Worm (Caenorhabditis elegans) whole organism, L1 larva: ENCODE measurements around the gene odr-7.

ENCODE experiments used
- C04F5.9 ChIP-seq: sonication (generic microtip); optimal IDR thresholded peaks from 2 replicates; lab custom pipeline; 2016; ENCODE audit warnings: missing genetic modification characterization, missing compliant biosample characterization
- C34B4.2 ChIP-seq: sonication (generic microtip); optimal IDR thresholded peaks from 2 replicates; lab custom pipeline; 2017; ENCODE audit warnings: mild to moderate bottlenecking, missing genetic modification characterization, missing compliant biosample characterization
- Y116A8C.19 ChIP-seq: sonication (generic microtip); optimal IDR thresholded peaks from 2 replicates; lab custom pipeline; 2016; ENCODE audit warnings: missing compliant biosample characterization, missing genetic modification characterization, borderline replicate concordance
- aha-1 ChIP-seq: fragments of 150-350 bp; optimal IDR thresholded peaks from 2 replicates; lab custom pipeline; 2014; ENCODE audit warnings: missing biosample characterization, missing genetic modification characterization
- ama-1 ChIP-seq: fragments of 150-350 bp; optimal IDR thresholded peaks from 2 replicates; lab custom pipeline; 2014
- ceh-63 ChIP-seq: fragments of 200-800 bp; sonication (Bioruptor generic); optimal IDR thresholded peaks from 2 replicates; lab custom pipeline; 2018; ENCODE audit warnings: mild to moderate bottlenecking, missing genetic modification characterization, missing compliant biosample characterization
- ceh-8 ChIP-seq: fragments of 200-800 bp; sonication (Bioruptor generic); optimal IDR thresholded peaks from 2 replicates; lab custom pipeline; 2018; ENCODE audit warnings: mild to moderate bottlenecking, missing genetic modification characterization, moderate library complexity, missing compliant biosample characterization
- ceh-82 ChIP-seq, 3 experiments: fragments of 150-350 bp in 1 of 3; sonication (generic microtip) in 2 of 3; optimal IDR thresholded peaks; 2 replicates each; lab custom pipeline; 2014 to 2017; ENCODE audit warnings: missing biosample characterization in 3 of 3, missing genetic modification characterization in 3 of 3
- ces-1 ChIP-seq: fragments of 150-350 bp; optimal IDR thresholded peaks from 2 replicates; lab custom pipeline; 2014; ENCODE audit warnings: missing biosample characterization, missing genetic modification reagents, missing genetic modification characterization
- dpl-1 ChIP-seq, 3 experiments: fragments of 150-350 bp in 2 of 3; sonication (generic microtip) in 1 of 3; optimal IDR thresholded peaks; 2 replicates each; lab custom pipeline; 2014 to 2017; ENCODE audit warnings: missing biosample characterization in 3 of 3, missing genetic modification characterization in 3 of 3, missing genetic modification reagents in 3 of 3
- dsc-1 ChIP-seq: sonication (generic microtip); optimal IDR thresholded peaks from 2 replicates; lab custom pipeline; 2016; ENCODE audit warnings: mild to moderate bottlenecking, missing genetic modification characterization, missing compliant biosample characterization
- egl-27 ChIP-seq, 2 experiments: fragments of 150-350 bp in 1 of 2; sonication (generic microtip); optimal IDR thresholded peaks; 3 replicates each; lab custom pipeline; 2017 to 2018; ENCODE audit warnings: missing biosample characterization in 2 of 2, missing genetic modification characterization in 2 of 2, missing genetic modification reagents in 2 of 2
- ets-5 ChIP-seq: fragments of 200-800 bp; sonication (Bioruptor generic); IDR thresholded peaks from 2 replicates; pipeline ENCODE4 v1.3.6; 2022; ENCODE audit warnings: missing genetic modification characterization, missing compliant biosample characterization
- fkh-4 ChIP-seq: sonication (generic microtip); optimal IDR thresholded peaks from 2 replicates; lab custom pipeline; 2016; ENCODE audit warnings: missing compliant biosample characterization, missing genetic modification characterization, borderline replicate concordance
- fkh-8 ChIP-seq: sonication (generic microtip); optimal IDR thresholded peaks from 2 replicates; lab custom pipeline; 2016; ENCODE audit warnings: mild to moderate bottlenecking, missing genetic modification characterization, missing compliant biosample characterization
- grh-1 ChIP-seq: fragments of 200-800 bp; sonication (Bioruptor generic); IDR thresholded peaks from 2 replicates; pipeline ENCODE4 v1.3.6; 2022; ENCODE audit warnings: missing genetic modification reagents, missing genetic modification characterization, missing compliant biosample characterization
- hlh-17 ChIP-seq: fragments of 200-800 bp; sonication (Bioruptor generic); optimal IDR thresholded peaks from 2 replicates; lab custom pipeline; 2018; ENCODE audit warnings: missing genetic modification characterization, mild to moderate bottlenecking, missing compliant biosample characterization, moderate library complexity, borderline replicate concordance
- hpl-2 ChIP-seq: fragments of 150-350 bp; optimal IDR thresholded peaks from 2 replicates; lab custom pipeline; 2014; ENCODE audit warnings: missing biosample characterization, missing genetic modification reagents, missing genetic modification characterization
- isw-1 ChIP-seq: fragments of 200-800 bp; sonication (Bioruptor generic); IDR thresholded peaks from 2 replicates; pipeline ENCODE4 v1.3.6; 2022; ENCODE audit warnings: missing genetic modification characterization, missing compliant biosample characterization
- jun-1 ChIP-seq: fragments of 150-350 bp; optimal IDR thresholded peaks from 2 replicates; lab custom pipeline; 2014; ENCODE audit warnings: missing biosample characterization, missing genetic modification reagents, missing genetic modification characterization
- lin-13 ChIP-seq: fragments of 150-350 bp; optimal IDR thresholded peaks from 2 replicates; lab custom pipeline; 2014; ENCODE audit warnings: missing biosample characterization, missing genetic modification reagents, missing genetic modification characterization
- lin-14 ChIP-seq: fragments of 200-800 bp; sonication (Bioruptor generic); optimal IDR thresholded peaks from 2 replicates; lab custom pipeline; 2018; ENCODE audit warnings: mild to moderate bottlenecking, missing genetic modification characterization, moderate library complexity, missing compliant biosample characterization
- lin-15B ChIP-seq: fragments of 150-350 bp; sonication (generic microtip); optimal IDR thresholded peaks from 3 replicates; lab custom pipeline; 2014; ENCODE audit warnings: missing biosample characterization, missing genetic modification characterization
- lin-35 ChIP-seq, 2 experiments: fragments of 150-350 bp; optimal IDR thresholded peaks; 2 replicates each; lab custom pipeline; 2014; ENCODE audit warnings: missing biosample characterization in 2 of 2, missing genetic modification characterization in 2 of 2, missing genetic modification reagents in 2 of 2
- lir-3 ChIP-seq: sonication (generic microtip); optimal IDR thresholded peaks from 2 replicates; lab custom pipeline; 2016; ENCODE audit warnings: mild to moderate bottlenecking, missing genetic modification characterization, moderate library complexity, missing compliant biosample characterization; ENCODE audit not compliant: poor library complexity
- lsy-2 ChIP-seq, 2 experiments: fragments of 150-350 bp; optimal IDR thresholded peaks; 2 replicates each; lab custom pipeline; 2014; ENCODE audit warnings: missing biosample characterization in 2 of 2, missing genetic modification characterization in 2 of 2
- mab-9 ChIP-seq: fragments of 200-800 bp; sonication (Bioruptor generic); IDR thresholded peaks from 2 replicates; pipeline ENCODE4 v1.3.6; 2022; ENCODE audit warnings: missing genetic modification reagents, missing genetic modification characterization, missing compliant biosample characterization
- mdl-1 ChIP-seq, 2 experiments: fragments of 150-350 bp; optimal IDR thresholded peaks; 2 replicates each; lab custom pipeline; 2014 to 2017; ENCODE audit warnings: missing biosample characterization in 2 of 2, missing genetic modification characterization in 2 of 2, inconsistent platforms in 1 of 2
- mef-2 ChIP-seq: fragments of 150-350 bp; optimal IDR thresholded peaks from 2 replicates; lab custom pipeline; 2014; ENCODE audit warnings: missing biosample characterization, missing genetic modification characterization
- mep-1 ChIP-seq: fragments of 150-350 bp; optimal IDR thresholded peaks from 2 replicates; lab custom pipeline; 2014; ENCODE audit warnings: missing biosample characterization, missing genetic modification characterization
- nhr-19 ChIP-seq: fragments of 200-800 bp; sonication (Bioruptor generic); conservative IDR thresholded peaks from 2 replicates; pipeline ENCODE4 v1.3.6; 2022; ENCODE audit warnings: missing genetic modification characterization, missing compliant biosample characterization
- nhr-28 ChIP-seq: fragments of 150-350 bp; optimal IDR thresholded peaks from 2 replicates; lab custom pipeline; 2014; ENCODE audit warnings: missing biosample characterization, missing genetic modification characterization
- nhr-47 ChIP-seq: sonication (generic microtip); optimal IDR thresholded peaks from 2 replicates; lab custom pipeline; 2016; ENCODE audit warnings: mild to moderate bottlenecking, missing genetic modification characterization, moderate library complexity, missing compliant biosample characterization
- nhr-71 ChIP-seq: sonication (generic microtip); optimal IDR thresholded peaks from 2 replicates; lab custom pipeline; 2016; ENCODE audit warnings: mild to moderate bottlenecking, missing genetic modification characterization, moderate library complexity, missing compliant biosample characterization
- nhr-76 ChIP-seq: sonication (generic microtip); optimal IDR thresholded peaks from 2 replicates; lab custom pipeline; 2017; ENCODE audit warnings: missing biosample characterization, missing genetic modification characterization
- nhr-77 ChIP-seq: fragments of 150-350 bp; optimal IDR thresholded peaks from 2 replicates; lab custom pipeline; 2014; ENCODE audit warnings: missing biosample characterization, missing genetic modification characterization
- nhr-84 ChIP-seq: sonication (generic microtip); optimal IDR thresholded peaks from 2 replicates; lab custom pipeline; 2017; ENCODE audit warnings: missing biosample characterization, missing genetic modification characterization
- nhr-85 ChIP-seq: sonication (generic microtip); peaks from one replicate; lab custom pipeline; 2016; ENCODE audit warnings: missing genetic modification characterization, inconsistent platforms, missing compliant biosample characterization
- nhr-90 ChIP-seq: sonication (generic microtip); optimal IDR thresholded peaks from 2 replicates; lab custom pipeline; 2016; ENCODE audit warnings: mild to moderate bottlenecking, missing genetic modification characterization, missing compliant biosample characterization; ENCODE audit not compliant: poor library complexity
- pax-3 ChIP-seq: fragments of 200-800 bp; sonication (Bioruptor generic); optimal IDR thresholded peaks from 2 replicates; lab custom pipeline; 2018; ENCODE audit warnings: mild to moderate bottlenecking, missing genetic modification characterization, moderate library complexity, missing compliant biosample characterization
- rnt-1 ChIP-seq: sonication (generic microtip); optimal IDR thresholded peaks from 2 replicates; lab custom pipeline; 2016; ENCODE audit warnings: mild to moderate bottlenecking, missing genetic modification characterization, moderate library complexity, missing compliant biosample characterization
- skn-1 ChIP-seq: fragments of 150-350 bp; optimal IDR thresholded peaks from 2 replicates; lab custom pipeline; 2014; ENCODE audit warnings: missing biosample characterization, missing genetic modification characterization
- snpc-4 ChIP-seq: fragments of 150-350 bp; optimal IDR thresholded peaks from 2 replicates; lab custom pipeline; 2014; ENCODE audit warnings: missing biosample characterization, missing genetic modification characterization
- sox-4 ChIP-seq: sonication (generic microtip); optimal IDR thresholded peaks from 2 replicates; lab custom pipeline; 2016; ENCODE audit warnings: missing genetic modification characterization, missing compliant biosample characterization
- sptf-1 ChIP-seq: fragments of 150-350 bp; optimal IDR thresholded peaks from 2 replicates; lab custom pipeline; 2014; ENCODE audit warnings: missing biosample characterization, missing genetic modification characterization
- sup-37 ChIP-seq: fragments of 200-800 bp; sonication (Bioruptor generic); optimal IDR thresholded peaks from 2 replicates; lab custom pipeline; 2018; ENCODE audit warnings: mild to moderate bottlenecking, missing genetic modification characterization, missing compliant biosample characterization
- tlp-1 ChIP-seq: fragments of 150-350 bp; optimal IDR thresholded peaks from 2 replicates; lab custom pipeline; 2014; ENCODE audit warnings: missing biosample characterization, missing genetic modification characterization
- unc-130 ChIP-seq: fragments of 150-350 bp; optimal IDR thresholded peaks from 2 replicates; lab custom pipeline; 2017; ENCODE audit warnings: missing biosample characterization, missing genetic modification characterization, inconsistent platforms
- unc-86 ChIP-seq: sonication (generic microtip); optimal IDR thresholded peaks from 2 replicates; lab custom pipeline; 2016; ENCODE audit warnings: missing genetic modification characterization, missing compliant biosample characterization
- unc-98 ChIP-seq: fragments of 200-800 bp; sonication (Bioruptor generic); IDR thresholded peaks from 2 replicates; pipeline ENCODE4 v1.3.6; 2022; ENCODE audit warnings: missing genetic modification characterization, missing compliant biosample characterization
- zag-1 ChIP-seq: fragments of 150-350 bp; optimal IDR thresholded peaks from 2 replicates; lab custom pipeline; 2014; ENCODE audit warnings: missing biosample characterization, missing genetic modification characterization
- ztf-11 ChIP-seq, 2 experiments: sonication (generic microtip); optimal IDR thresholded peaks; 2 replicates each; lab custom pipeline; 2016 to 2017; ENCODE audit warnings: missing genetic modification characterization in 2 of 2, missing biosample characterization in 1 of 2, missing compliant biosample characterization in 1 of 2

The odr-7 gene

ce11 chrX:12480447-12480998 lies 19.1 kb upstream of the odr-7 start, which contains the start of gene atf-6:
Gene atf-6 (plus strand): TSS chrX:12480948.
- peak; percentile 69 for TF ChIP-seq dsc-1 (tag; lab: Kevin White, UChicago)
- peak; percentile 75 to 76 for TF ChIP-seq lsy-2 (tag; optimal IDR thresholded peaks at IDR 0.05; lab: Kevin White, UChicago)
- no peak for TF ChIP-seq pax-3 (tag; lab: Kevin White, UChicago)
- peak; percentile 66 for TF ChIP-seq lin-15B (tag; lab: Kevin White, UChicago)
- TF ChIP-seq ceh-82 (tag; optimal IDR thresholded peaks at IDR 0.05; lab: Kevin White, UChicago) = peak; percentile 55 to 93 (median 56)
- no peak for TF ChIP-seq ets-5
- TF ChIP-seq grh-1 (GFP tag; lab: Robert Waterston, UW) = peak; percentile 76
- no peak for TF ChIP-seq fkh-4 (tag; lab: Kevin White, UChicago)
- TF ChIP-seq ztf-11 (tag; optimal IDR thresholded peaks at IDR 0.05; lab: Kevin White, UChicago) = peak in 1 of 2 experiments; percentile 74
- peak; percentile 91 for TF ChIP-seq skn-1 (tag; lab: Kevin White, UChicago)
- TF ChIP-seq lin-13 (GFP tag; lab: Kevin White, UChicago) = peak; percentile 65
- no peak for TF ChIP-seq tlp-1 (tag; lab: Kevin White, UChicago)
- TF ChIP-seq zag-1 = no peak
- peak; percentile 66 for TF ChIP-seq snpc-4 (tag; lab: Kevin White, UChicago)
- peak; percentile 87 for TF ChIP-seq nhr-19
- TF ChIP-seq fkh-8 (tag; lab: Kevin White, UChicago) = peak; percentile 77
- TF ChIP-seq ces-1 = no peak
- TF ChIP-seq nhr-77 (tag; lab: Kevin White, UChicago) = peak; percentile 71
- peak; percentile 67 to 76 for TF ChIP-seq lin-35 (GFP tag; optimal IDR thresholded peaks at IDR 0.05; lab: Kevin White, UChicago)
- TF ChIP-seq ceh-8 (GFP tag; lab: Kevin White, UChicago) = peak; percentile 59
- TF ChIP-seq C04F5.9 (tag; lab: Kevin White, UChicago) = no peak
- no peak for TF ChIP-seq sptf-1 (tag; lab: Kevin White, UChicago)
- peak; percentile 97 for TF ChIP-seq nhr-85
- no peak for TF ChIP-seq ama-1 (lab: Kevin White, UChicago)
- TF ChIP-seq mep-1 (tag; lab: Kevin White, UChicago) = peak; percentile 81
- TF ChIP-seq egl-27 (tag; optimal IDR thresholded peaks at IDR 0.05; lab: Kevin White, UChicago) = peak in 1 of 2 experiments; percentile 64
- TF ChIP-seq isw-1 (GFP tag; lab: Robert Waterston, UW) = peak; percentile 67
- peak; percentile 72 for TF ChIP-seq jun-1 (tag; lab: Kevin White, UChicago)
- TF ChIP-seq lir-3 (tag; lab: Kevin White, UChicago) = peak; percentile 43
- TF ChIP-seq unc-86 (tag; lab: Kevin White, UChicago) = peak; percentile 80
- TF ChIP-seq unc-130 = peak; percentile 55
- TF ChIP-seq hlh-17 (GFP tag; lab: Kevin White, UChicago) = no peak
- no peak for TF ChIP-seq C34B4.2 (tag; lab: Kevin White, UChicago)
- TF ChIP-seq sox-4 = peak; percentile 29
- TF ChIP-seq nhr-47 (tag; lab: Kevin White, UChicago) = peak; percentile 86
- TF ChIP-seq mab-9 (GFP tag; lab: Robert Waterston, UW) = peak; percentile 49; the same call in 1 of the 2 replicates
- TF ChIP-seq aha-1 (tag; lab: Kevin White, UChicago) = no peak
- peak; percentile 87 for TF ChIP-seq nhr-90
- TF ChIP-seq mef-2 (tag; lab: Kevin White, UChicago) = peak; percentile 12
- peak; percentile 33 for TF ChIP-seq sup-37
- TF ChIP-seq nhr-28 (tag; lab: Kevin White, UChicago) = no peak
- TF ChIP-seq dpl-1 (GFP tag; optimal IDR thresholded peaks at IDR 0.05; lab: Kevin White, UChicago) = peak; percentile 42 to 49 (median 48)
- peak; percentile 97 for TF ChIP-seq lin-14 (GFP tag; lab: Kevin White, UChicago)
- peak in 1 of 2 experiments; percentile 73 for TF ChIP-seq mdl-1 (tag; optimal IDR thresholded peaks at IDR 0.05; lab: Kevin White, UChicago)
- TF ChIP-seq unc-98 = no peak
- TF ChIP-seq nhr-84 (tag; lab: Kevin White, UChicago) = no peak
- peak; percentile 69 for TF ChIP-seq hpl-2 (GFP tag; lab: Kevin White, UChicago)
- no peak for TF ChIP-seq Y116A8C.19 (tag; lab: Kevin White, UChicago)
- peak; percentile 91 for TF ChIP-seq nhr-71 (tag; lab: Kevin White, UChicago)
- TF ChIP-seq nhr-76 = no peak
- peak; percentile 79 for TF ChIP-seq rnt-1 (tag; lab: Kevin White, UChicago)
- no peak for TF ChIP-seq ceh-63
